Fruit fly (Drosophila melanogaster) whole organism, adult: ENCODE data around the gene CG14450.
"Not testable (repeated sequence)": the region's sequence is repeated elsewhere in the genome, so short reads cannot be mapped to it uniquely, and the experiment has no call there.

Experiments
- CG12768 ChIP-seq: fragments of 200-800 bp; sonication (Bioruptor generic); optimal IDR thresholded peaks from 2 replicates; lab custom pipeline; 2017; ENCODE audit warnings: missing biosample characterization, missing genetic modification characterization, mild to moderate bottlenecking, moderate library complexity, missing genetic modification reagents
- CG14711 ChIP-seq: fragments of 200-800 bp; sonication (Bioruptor generic); optimal IDR thresholded peaks from 2 replicates; lab custom pipeline; 2018; ENCODE audit warnings: missing biosample characterization, mild to moderate bottlenecking, missing genetic modification characterization, moderate library complexity
- CG1620 ChIP-seq: fragments of 200-800 bp; sonication (Bioruptor generic); optimal IDR thresholded peaks from 2 replicates; lab custom pipeline; 2016; ENCODE audit warnings: missing biosample characterization, missing genetic modification characterization
- CG33017 ChIP-seq: fragments of 200-800 bp; sonication (Bioruptor generic); optimal IDR thresholded peaks from 2 replicates; lab custom pipeline; 2018; ENCODE audit warnings: missing biosample characterization, mild to moderate bottlenecking, missing genetic modification characterization, moderate library complexity
- CG5204 ChIP-seq: fragments of 200-800 bp; sonication (Bioruptor generic); optimal IDR thresholded peaks from 2 replicates; lab custom pipeline; 2016; ENCODE audit warnings: missing biosample characterization, missing genetic modification characterization
- CG7045 ChIP-seq: fragments of 200-800 bp; sonication (Bioruptor generic); optimal IDR thresholded peaks from 2 replicates; lab custom pipeline; 2017; ENCODE audit warnings: missing biosample characterization, mild to moderate bottlenecking, missing genetic modification characterization
- CG7101 ChIP-seq: fragments of 200-800 bp; sonication (Bioruptor generic); optimal IDR thresholded peaks from 2 replicates; lab custom pipeline; 2018; ENCODE audit warnings: missing biosample characterization, mild to moderate bottlenecking, missing genetic modification characterization, moderate library complexity
- Clk ChIP-seq: fragments of 200-800 bp; sonication (Bioruptor generic); optimal IDR thresholded peaks from 2 replicates; lab custom pipeline; 2017; ENCODE audit warnings: missing biosample characterization, missing genetic modification characterization
- Crg-1 ChIP-seq: fragments of 200-800 bp; sonication (Bioruptor generic); optimal IDR thresholded peaks from 2 replicates; lab custom pipeline; 2016; ENCODE audit warnings: missing biosample characterization, missing genetic modification characterization
- Hr96 ChIP-seq: fragments of 200-800 bp; sonication (Bioruptor generic); optimal IDR thresholded peaks from 2 replicates; lab custom pipeline; 2016; ENCODE audit warnings: missing biosample characterization, missing genetic modification characterization
- Mnt ChIP-seq: fragments of 200-800 bp; sonication (Bioruptor generic); optimal IDR thresholded peaks from 2 replicates; lab custom pipeline; 2016; ENCODE audit warnings: missing biosample characterization, mild to moderate bottlenecking, missing genetic modification characterization
- bab1 ChIP-seq: fragments of 200-800 bp; sonication (Bioruptor generic); optimal IDR thresholded peaks from 3 replicates; lab custom pipeline; 2019; ENCODE audit warnings: missing biosample characterization, mild to moderate bottlenecking, missing genetic modification characterization, moderate library complexity
- cic ChIP-seq: fragments of 200-800 bp; sonication (Bioruptor generic); optimal IDR thresholded peaks from 2 replicates; lab custom pipeline; 2017; ENCODE audit warnings: missing biosample characterization, mild to moderate bottlenecking, missing genetic modification characterization, moderate library complexity
- cnc ChIP-seq, 2 experiments: fragments of >200 bp; optimal IDR thresholded peaks; 2 replicates each; lab custom pipeline; 2017
- kay ChIP-seq: fragments of 200-800 bp; sonication (Bioruptor generic); peaks from one replicate; lab custom pipeline; 2016; ENCODE audit warnings: missing biosample characterization, missing genetic modification characterization, borderline replicate concordance
- ovo ChIP-seq: fragments of 200-800 bp; sonication (Bioruptor generic); optimal IDR thresholded peaks from 2 replicates; lab custom pipeline; 2016; ENCODE audit warnings: missing biosample characterization, missing genetic modification characterization
- pad ChIP-seq: fragments of 200-800 bp; sonication (Bioruptor generic); optimal IDR thresholded peaks from 3 replicates; lab custom pipeline; 2017; ENCODE audit warnings: missing biosample characterization, missing genetic modification characterization, mild to moderate bottlenecking, moderate library complexity, missing genetic modification reagents
- tj ChIP-seq: fragments of 200-800 bp; sonication (Bioruptor generic); optimal IDR thresholded peaks from 3 replicates; lab custom pipeline; 2017; ENCODE audit warnings: missing biosample characterization, mild to moderate bottlenecking, missing genetic modification characterization, moderate library complexity
- toe ChIP-seq: fragments of 200-800 bp; sonication (Bioruptor generic); optimal IDR thresholded peaks from 2 replicates; lab custom pipeline; 2016; ENCODE audit warnings: missing biosample characterization, missing genetic modification characterization

The CG14450 gene

DNA sequence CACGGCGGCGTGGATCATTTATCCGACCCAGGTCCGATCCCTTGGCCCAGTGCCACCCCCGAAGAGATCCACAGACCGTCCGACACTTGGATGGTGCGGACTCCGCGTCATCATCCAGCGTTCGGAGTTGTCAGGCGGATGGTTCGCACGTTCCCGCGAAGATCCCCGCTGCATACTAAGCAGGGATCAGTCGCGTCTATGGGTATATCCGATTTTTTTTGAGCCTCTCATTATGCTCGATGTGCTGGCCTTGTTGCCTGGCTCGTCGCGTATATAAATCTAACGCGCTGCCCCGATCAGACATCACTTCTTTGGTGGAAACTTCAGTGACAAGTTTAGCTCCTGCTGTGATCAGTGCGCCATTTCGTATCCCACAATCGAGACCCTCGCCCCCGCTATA is 15.7 kb downstream of the CG14450 start, which contains the start of gene CG11370:
Gene CG11370 (plus strand): TSS at position 301 of the 400 bp plus-strand sequence.
- TF ChIP-seq Crg-1 (GFP tag; lab: Kevin White, UChicago), result no peak
- TF ChIP-seq CG7045 (GFP tag; lab: Kevin White, UChicago), result no peak
- TF ChIP-seq CG5204 (GFP tag; lab: Kevin White, UChicago), result no peak
- no peak for TF ChIP-seq CG14711 (tag; lab: Kevin White, UChicago)

DNA sequence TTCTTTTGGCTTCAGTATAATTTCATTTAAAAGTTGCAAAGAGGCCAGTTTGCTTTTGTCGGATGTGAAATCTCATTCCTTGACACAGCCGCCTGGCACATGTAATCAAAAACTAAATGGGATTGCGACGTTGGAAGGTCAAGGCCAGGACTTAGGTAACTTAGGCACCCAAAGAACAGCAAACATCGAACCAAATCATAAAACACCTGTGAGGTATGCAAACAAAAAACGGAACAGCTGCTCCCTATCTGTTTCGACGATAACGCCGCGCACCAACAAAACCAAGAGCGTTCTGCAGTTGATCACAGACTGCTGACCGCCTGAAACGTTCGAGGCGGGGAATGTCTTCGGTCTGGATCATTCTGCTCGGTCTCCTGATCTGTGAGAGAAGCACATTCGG is 28.5 kb downstream of the CG14450 start, which contains the start of gene CG45116:
Gene CG45116 (plus strand): TSS at position 301 of the 400 bp plus-strand sequence.
- TF ChIP-seq Clk (GFP tag; lab: Kevin White, UChicago) (no peak), Hr96 (GFP tag; lab: Kevin White, UChicago) (no peak), ovo (no peak), CG7101 (no peak), CG33017 (tag; lab: Kevin White, UChicago) (no peak)

DNA sequence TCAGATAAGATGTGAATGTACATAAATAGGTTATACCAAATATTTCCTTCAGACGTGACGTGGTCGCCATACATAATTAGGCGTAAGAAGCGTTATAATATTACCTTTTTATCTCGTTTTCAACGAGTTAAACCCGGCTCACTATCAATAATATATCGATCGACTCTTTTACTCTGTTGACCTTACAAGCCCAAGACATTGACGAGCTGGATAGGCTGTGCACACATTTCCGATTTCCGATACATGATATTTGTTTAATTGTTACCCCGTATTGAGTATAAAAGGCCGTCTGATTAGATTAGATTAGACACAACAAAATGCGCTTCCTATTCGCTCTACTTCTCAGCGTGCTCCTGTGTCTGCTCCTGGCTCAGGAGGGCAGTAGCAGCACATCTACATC is 30.7 kb downstream of the CG14450 start, which contains the start of gene CG32453:
Gene CG32453 (plus strand): TSS at position 301 of the 400 bp plus-strand sequence.
- not testable (repeated sequence) for TF ChIP-seq bab1 (GFP tag; lab: Kevin White, UChicago); CG12768 (GFP tag; lab: Kevin White, UChicago); CG7101

DNA sequence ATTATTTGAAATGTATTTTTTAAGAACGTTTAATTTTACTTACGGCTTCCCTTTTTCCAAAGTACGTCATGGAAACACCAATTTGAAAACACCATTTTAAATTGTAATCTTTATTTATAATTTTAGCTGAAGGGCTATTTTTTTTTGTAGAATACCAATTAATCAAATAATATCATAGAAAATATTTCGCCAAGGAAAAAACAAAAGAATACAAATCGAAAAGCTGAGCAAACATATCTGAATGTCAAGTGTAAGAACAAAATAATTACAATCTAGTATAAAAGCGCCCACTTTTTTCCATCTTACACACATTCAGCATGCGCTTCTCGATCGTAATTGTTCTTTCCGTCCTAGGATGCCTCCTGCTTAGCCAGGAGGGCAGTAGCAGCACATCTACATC is 31.9 kb downstream of the CG14450 start, which contains the start of gene CG14452:
Gene CG14452 (plus strand): TSS at position 301 of the 400 bp plus-strand sequence.
- TF ChIP-seq cnc (optimal IDR thresholded peaks at IDR 0.05; lab: Kevin White, UChicago) (no peak), CG12768 (GFP tag; lab: Kevin White, UChicago) (no peak), cic (GFP tag; lab: Kevin White, UChicago) (no peak), CG14711 (tag; lab: Kevin White, UChicago) (no peak), CG7101 (no peak), CG1620 (GFP tag; lab: Kevin White, UChicago) (no peak), Clk (GFP tag; lab: Kevin White, UChicago) (no peak), kay (GFP tag; lab: Kevin White, UChicago) (no peak), Mnt (GFP tag; lab: Kevin White, UChicago) (no peak), CG33017 (tag; lab: Kevin White, UChicago) (no peak), toe (GFP tag; lab: Kevin White, UChicago) (no peak)

DNA sequence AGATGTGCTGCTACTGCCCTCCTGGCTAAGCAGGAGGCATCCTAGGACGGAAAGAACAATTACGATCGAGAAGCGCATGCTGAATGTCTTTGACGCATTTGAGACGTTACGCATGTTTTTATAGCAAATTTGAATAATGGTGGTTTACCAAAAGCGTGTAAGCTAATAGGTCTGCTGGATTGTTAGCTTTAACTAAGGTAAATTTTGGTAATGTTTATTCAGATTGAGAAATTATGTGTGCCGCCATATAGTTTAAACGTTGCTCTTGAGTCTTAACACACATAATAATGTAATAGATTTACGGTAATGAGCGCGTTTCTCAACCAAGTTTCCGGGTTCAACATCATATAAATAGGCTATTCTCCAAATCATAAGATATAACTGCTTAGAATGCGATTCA is 33.9 kb downstream of the CG14450 start, which contains the start of the genes CG12546 and CG14453:
Gene CG12546 (minus strand): TSS at position 101 of the 400 bp plus-strand sequence.
Gene CG14453 (plus strand): TSS at position 372 of the 400 bp plus-strand sequence.
- TF ChIP-seq CG7101, result no peak

DNA sequence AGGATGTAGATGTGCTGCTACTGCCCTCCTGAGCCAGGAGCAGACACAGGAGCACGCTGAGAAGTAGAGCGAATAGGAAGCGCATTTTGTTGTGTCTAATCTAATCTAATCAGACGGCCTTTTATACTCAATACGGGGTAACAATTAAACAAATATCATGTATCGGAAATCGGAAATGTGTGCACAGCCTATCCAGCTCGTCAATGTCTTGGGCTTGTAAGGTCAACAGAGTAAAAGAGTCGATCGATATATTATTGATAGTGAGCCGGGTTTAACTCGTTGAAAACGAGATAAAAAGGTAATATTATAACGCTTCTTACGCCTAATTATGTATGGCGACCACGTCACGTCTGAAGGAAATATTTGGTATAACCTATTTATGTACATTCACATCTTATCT is 35.2 kb downstream of the CG14450 start, which contains the start of gene CG14454:
Gene CG14454 (minus strand): TSS at position 101 of the 400 bp plus-strand sequence.
- not testable (repeated sequence) for TF ChIP-seq cic, Crg-1, toe (GFP tag; lab: Kevin White, UChicago)

DNA sequence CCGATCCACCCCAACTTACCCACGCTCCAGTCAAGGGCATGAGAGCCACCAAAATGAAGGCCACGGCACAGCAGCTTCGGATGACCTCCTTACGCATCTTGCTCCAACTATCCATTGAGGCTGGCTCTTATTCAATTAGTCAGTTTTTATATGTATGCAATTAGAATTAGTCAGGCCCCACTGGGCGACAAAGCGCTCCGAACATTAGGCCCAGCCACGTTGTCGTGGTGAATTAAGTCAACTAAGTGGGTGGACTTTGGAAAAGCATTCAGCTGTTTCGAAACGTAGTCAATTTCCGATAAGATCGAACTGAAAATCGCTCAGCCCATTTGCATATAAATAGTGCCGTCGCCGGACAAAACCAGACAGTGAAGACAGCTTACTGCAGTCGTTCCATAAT is 40.6 kb downstream of the CG14450 start, which contains the start of the genes CG14455 and CG14456:
Gene CG14455 (minus strand): TSS at position 101 of the 400 bp plus-strand sequence.
Gene CG14456 (plus strand): TSS at position 236 of the 400 bp plus-strand sequence.
- TF ChIP-seq CG14711 (tag; lab: Kevin White, UChicago) (no peak), CG33017 (tag; lab: Kevin White, UChicago) (no peak), pad (GFP tag; lab: Kevin White, UChicago) (no peak), tj (GFP tag; lab: Kevin White, UChicago) (no peak), ovo (no peak), CG7045 (GFP tag; lab: Kevin White, UChicago) (no peak)

DNA sequence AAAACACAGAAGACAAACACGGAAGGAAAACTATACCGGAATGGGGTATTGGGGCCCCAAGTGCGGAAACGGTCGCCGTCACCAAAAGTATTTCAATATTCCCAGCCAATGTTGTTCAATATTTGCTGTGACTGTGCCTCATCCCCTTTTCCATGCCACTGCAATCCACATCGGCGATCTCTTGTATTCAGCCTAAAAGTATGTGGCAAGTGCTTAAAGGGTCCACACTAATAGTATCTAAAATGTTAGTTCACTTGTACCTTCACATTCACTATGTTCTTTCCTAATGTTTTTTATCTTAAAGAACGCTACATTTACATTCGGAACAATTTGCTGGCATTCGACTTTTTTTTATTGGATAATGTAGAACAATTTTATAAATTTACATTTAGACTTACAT is 46.7 kb downstream of the CG14450 start:
- TF ChIP-seq Crg-1 (GFP tag; lab: Kevin White, UChicago) (no peak), bab1 (GFP tag; lab: Kevin White, UChicago) (no peak)
